Worm (Caenorhabditis elegans): ENCODE results near the gene snb-5.

DNA sequence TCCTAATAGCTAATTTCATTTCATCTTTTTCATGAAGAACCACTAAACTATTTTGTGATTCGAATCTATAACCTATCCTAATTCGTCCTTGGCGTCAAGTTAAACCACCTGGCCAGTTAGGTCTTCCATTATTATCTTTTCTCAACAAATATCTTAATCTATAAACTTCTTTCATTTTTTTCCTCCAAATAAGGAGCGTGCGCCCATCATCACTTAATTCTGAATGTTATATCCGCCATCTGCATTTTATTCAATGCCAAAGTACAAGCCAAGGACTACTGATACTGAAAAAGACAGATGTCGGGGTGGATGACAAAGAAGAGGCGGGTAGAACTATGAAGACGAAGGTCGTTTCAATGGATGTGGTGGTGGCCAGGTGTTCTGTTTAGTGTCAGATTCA is 26.1 kb downstream of the snb-5 start:
- no peak for TF ChIP-seq nfya-2 (GFP tag; IDR thresholded peaks at IDR 0.05)
- no peak for TF ChIP-seq ceh-40 (GFP tag; IDR thresholded peaks at IDR 0.05)
- no peak for TF ChIP-seq ztf-26 (tag; optimal IDR thresholded peaks at IDR 0.05)
- TF ChIP-seq F57C9.4 (tag; optimal IDR thresholded peaks at IDR 0.05) = no peak
- no peak for TF ChIP-seq dpl-1 (GFP tag; optimal IDR thresholded peaks at IDR 0.05)
- no peak for TF ChIP-seq Y67H2A.10 (GFP tag; conservative IDR thresholded peaks at IDR 0.05)
- no peak for TF ChIP-seq mes-4 (tag; optimal IDR thresholded peaks at IDR 0.05)
- no peak for TF ChIP-seq unc-62 (GFP tag; optimal IDR thresholded peaks at IDR 0.05)
- no peak for TF ChIP-seq ztf-25 (GFP tag; IDR thresholded peaks at IDR 0.05)
- no peak for TF ChIP-seq lin-26 (GFP tag; IDR thresholded peaks at IDR 0.05)
- TF ChIP-seq chd-7 (tag; optimal IDR thresholded peaks at IDR 0.05) = no peak
